Worm (Caenorhabditis elegans) whole organism, mixed stage, embryonic: ENCODE measurements around the gene nhr-31.

Source experiments
- M03D4.4 ChIP-seq: sonication (generic microtip); optimal IDR thresholded peaks from 2 replicates; lab custom pipeline; 2017; ENCODE audit warnings: mild to moderate bottlenecking, missing genetic modification characterization, missing compliant biosample characterization
- bed-3 ChIP-seq: fragments of 200-800 bp; sonication (Bioruptor generic); optimal IDR thresholded peaks from 3 replicates; lab custom pipeline; 2018; ENCODE audit warnings: mild to moderate bottlenecking, missing genetic modification characterization, moderate library complexity, missing compliant biosample characterization
- blmp-1 ChIP-seq: fragments of 150-350 bp; optimal IDR thresholded peaks from 2 replicates; lab custom pipeline; 2014; ENCODE audit warnings: missing biosample characterization, missing genetic modification characterization
- ceh-39 ChIP-seq: fragments of 150-350 bp; optimal IDR thresholded peaks from 2 replicates; lab custom pipeline; 2014; ENCODE audit warnings: missing biosample characterization, missing genetic modification characterization
- ceh-43 ChIP-seq: fragments of 200-800 bp; sonication (Bioruptor generic); optimal IDR thresholded peaks from 2 replicates; lab custom pipeline; 2018; ENCODE audit warnings: mild to moderate bottlenecking, missing genetic modification characterization, moderate library complexity, missing compliant biosample characterization
- ceh-83 ChIP-seq: fragments of 200-800 bp; sonication (Bioruptor generic); optimal IDR thresholded peaks from 2 replicates; lab custom pipeline; 2018; ENCODE audit warnings: mild to moderate bottlenecking, missing genetic modification characterization, missing compliant biosample characterization
- ces-1 ChIP-seq: fragments of 150-350 bp; optimal IDR thresholded peaks from 2 replicates; lab custom pipeline; 2014; ENCODE audit warnings: missing biosample characterization, missing genetic modification reagents, missing genetic modification characterization
- cnd-1 ChIP-seq: fragments of 200-800 bp; sonication (Bioruptor generic); optimal IDR thresholded peaks from 2 replicates; lab custom pipeline; 2018; ENCODE audit warnings: mild to moderate bottlenecking, missing genetic modification characterization, missing compliant biosample characterization
- drap-1 ChIP-seq: fragments of 200-800 bp; sonication (Bioruptor generic); optimal IDR thresholded peaks from 3 replicates; lab custom pipeline; 2018; ENCODE audit warnings: mild to moderate bottlenecking, missing genetic modification characterization, missing compliant biosample characterization
- elt-1 ChIP-seq: sonication (generic microtip); optimal IDR thresholded peaks from 2 replicates; lab custom pipeline; 2017; ENCODE audit warnings: missing genetic modification characterization, mild to moderate bottlenecking, missing compliant biosample characterization, antibody characterized with exemption, moderate library complexity, borderline replicate concordance; ENCODE audit not compliant: insufficient read depth
- elt-3 ChIP-seq: fragments of 150-350 bp; optimal IDR thresholded peaks from 2 replicates; lab custom pipeline; 2014; ENCODE audit warnings: missing biosample characterization, missing genetic modification characterization
- flh-1 ChIP-seq: fragments of 200-800 bp; sonication (Bioruptor generic); optimal IDR thresholded peaks from 2 replicates; lab custom pipeline; 2018; ENCODE audit warnings: mild to moderate bottlenecking, missing genetic modification characterization, moderate library complexity, missing compliant biosample characterization
- ham-2 ChIP-seq: fragments of 200-800 bp; sonication (Bioruptor generic); optimal IDR thresholded peaks from 2 replicates; lab custom pipeline; 2018; ENCODE audit warnings: mild to moderate bottlenecking, missing genetic modification characterization, missing compliant biosample characterization
- hlh-1 ChIP-seq: fragments of 150-350 bp; optimal IDR thresholded peaks from 2 replicates; lab custom pipeline; 2014; ENCODE audit warnings: missing biosample characterization, missing genetic modification reagents, missing genetic modification characterization
- lin-13 ChIP-seq: fragments of 150-350 bp; optimal IDR thresholded peaks from 2 replicates; lab custom pipeline; 2014; ENCODE audit warnings: missing biosample characterization, missing genetic modification characterization
- lsy-2 ChIP-seq: fragments of 150-350 bp; optimal IDR thresholded peaks from 2 replicates; lab custom pipeline; 2014; ENCODE audit warnings: missing biosample characterization, missing genetic modification characterization
- mab-5 ChIP-seq: fragments of 150-350 bp; optimal IDR thresholded peaks from 2 replicates; lab custom pipeline; 2014; ENCODE audit warnings: missing biosample characterization, missing genetic modification characterization
- mep-1 ChIP-seq: fragments of 150-350 bp; optimal IDR thresholded peaks from 2 replicates; lab custom pipeline; 2017; ENCODE audit warnings: missing biosample characterization, missing genetic modification reagents, missing genetic modification characterization, inconsistent platforms
- mls-2 ChIP-seq: sonication (generic microtip); optimal IDR thresholded peaks from 2 replicates; lab custom pipeline; 2016; ENCODE audit warnings: mild to moderate bottlenecking, missing genetic modification characterization, moderate library complexity, missing compliant biosample characterization
- nhr-12 ChIP-seq: fragments of 150-350 bp; optimal IDR thresholded peaks from 2 replicates; lab custom pipeline; 2014; ENCODE audit warnings: missing biosample characterization, missing genetic modification characterization
- nhr-2 ChIP-seq: fragments of 150-350 bp; optimal IDR thresholded peaks from 2 replicates; lab custom pipeline; 2014; ENCODE audit warnings: missing biosample characterization, missing genetic modification characterization
- nhr-237 ChIP-seq: fragments of 150-350 bp; optimal IDR thresholded peaks from 2 replicates; lab custom pipeline; 2014; ENCODE audit warnings: missing biosample characterization, missing genetic modification characterization
- nhr-28 ChIP-seq: fragments of 150-350 bp; optimal IDR thresholded peaks from 2 replicates; lab custom pipeline; 2014; ENCODE audit warnings: missing biosample characterization, missing genetic modification characterization
- nhr-76 ChIP-seq: sonication (generic microtip); optimal IDR thresholded peaks from 2 replicates; lab custom pipeline; 2017; ENCODE audit warnings: missing biosample characterization, missing genetic modification characterization
- pha-4 ChIP-seq: fragments of 150-350 bp; optimal IDR thresholded peaks from 2 replicates; lab custom pipeline; 2018; ENCODE audit warnings: missing biosample characterization, missing genetic modification reagents, missing genetic modification characterization
- sem-2 ChIP-seq: fragments of 200-800 bp; sonication (Bioruptor generic); optimal IDR thresholded peaks from 2 replicates; lab custom pipeline; 2018; ENCODE audit warnings: mild to moderate bottlenecking, missing genetic modification characterization, missing compliant biosample characterization
- snpc-4 ChIP-seq: fragments of 150-350 bp; optimal IDR thresholded peaks from 2 replicates; lab custom pipeline; 2014; ENCODE audit warnings: missing biosample characterization, missing genetic modification characterization
- sptf-1 ChIP-seq: sonication (generic microtip); optimal IDR thresholded peaks from 2 replicates; lab custom pipeline; 2017; ENCODE audit warnings: mild to moderate bottlenecking, missing genetic modification characterization, moderate library complexity, missing compliant biosample characterization
- tbx-8 ChIP-seq: fragments of 200-800 bp; sonication (Bioruptor generic); optimal IDR thresholded peaks from 2 replicates; lab custom pipeline; 2018; ENCODE audit warnings: mild to moderate bottlenecking, missing genetic modification characterization, moderate library complexity, missing compliant biosample characterization
- unc-120 ChIP-seq: sonication (generic microtip); optimal IDR thresholded peaks from 2 replicates; lab custom pipeline; 2017; ENCODE audit warnings: missing genetic modification characterization, missing compliant biosample characterization; ENCODE audit not compliant: poor library complexity, severe bottlenecking
- unc-39 ChIP-seq: fragments of 150-350 bp; optimal IDR thresholded peaks from 2 replicates; lab custom pipeline; 2014; ENCODE audit warnings: missing biosample characterization, missing genetic modification characterization
- unc-62 ChIP-seq: fragments of 150-350 bp; optimal IDR thresholded peaks from 2 replicates; lab custom pipeline; 2014; ENCODE audit warnings: missing biosample characterization, missing genetic modification reagents, missing genetic modification characterization
- ztf-11 ChIP-seq: fragments of 150-350 bp; optimal IDR thresholded peaks from 2 replicates; lab custom pipeline; 2014; ENCODE audit warnings: missing biosample characterization, missing genetic modification characterization

nhr-31 gene

DNA sequence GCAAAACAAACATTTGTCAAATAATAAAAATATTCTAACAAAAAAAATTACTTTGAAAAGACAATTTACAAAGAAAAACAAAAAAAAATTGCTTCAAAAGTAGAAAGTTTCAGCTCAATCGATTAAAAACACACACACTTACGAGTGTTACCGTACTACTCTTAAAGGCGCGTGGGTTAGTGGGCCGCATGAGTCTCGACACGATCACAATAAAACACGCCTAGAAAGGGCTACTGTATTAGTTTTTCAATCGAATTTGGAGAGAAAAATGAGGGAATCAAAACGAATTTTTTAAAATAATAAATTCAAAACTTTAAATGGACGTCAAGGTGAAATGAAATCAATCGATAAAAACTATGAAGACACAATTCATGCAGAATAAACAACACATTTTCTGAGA, 18.8 kb downstream of the nhr-31 start:
- TF ChIP-seq elt-3 (no peak), lsy-2 (tag; lab: Kevin White, UChicago) (peak; percentile 5), lin-13 (no peak), mls-2 (tag; lab: Kevin White, UChicago) (no peak), blmp-1 (no peak)

DNA sequence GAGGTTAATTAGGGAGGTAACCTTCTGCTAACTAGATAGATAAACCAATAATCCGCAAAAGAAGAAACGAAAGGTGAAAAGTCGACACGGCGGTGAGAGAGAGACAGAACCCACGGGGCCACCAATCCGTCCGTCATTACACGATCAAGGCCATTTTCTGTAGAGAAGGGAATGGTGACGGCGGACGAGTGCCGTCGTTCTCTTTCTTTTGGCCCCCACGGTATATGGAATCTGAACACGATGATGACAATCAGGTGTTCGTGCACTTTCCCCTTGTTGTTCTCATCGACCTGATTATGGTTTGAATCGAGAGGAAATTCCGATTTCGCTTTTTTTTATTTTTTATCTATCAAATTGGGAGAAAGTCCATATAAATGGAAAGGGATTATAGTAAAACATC, 19.9 kb downstream of the nhr-31 start:
- peak; percentile 47 for TF ChIP-seq ham-2 (GFP tag; lab: Kevin White, UChicago)
- TF ChIP-seq ceh-39 (tag; lab: Kevin White, UChicago) = no peak
- TF ChIP-seq lsy-2 (tag; lab: Kevin White, UChicago) = no peak
- TF ChIP-seq bed-3 = no peak
- no peak for TF ChIP-seq ces-1 (GFP tag; lab: Kevin White, UChicago)
- TF ChIP-seq flh-1 (GFP tag; lab: Kevin White, UChicago) = no peak
- no peak for TF ChIP-seq hlh-1
- TF ChIP-seq pha-4 (tag; lab: Kevin White, UChicago) = no peak
- TF ChIP-seq sptf-1 (tag; lab: Kevin White, UChicago) = no peak
- no peak for TF ChIP-seq nhr-12 (tag; lab: Kevin White, UChicago)
- TF ChIP-seq tbx-8 = no peak
- TF ChIP-seq mls-2 (tag; lab: Kevin White, UChicago) = peak; percentile 10
- TF ChIP-seq nhr-2 (tag; lab: Kevin White, UChicago) = no peak
- TF ChIP-seq ceh-43 (GFP tag; lab: Kevin White, UChicago) = no peak
- TF ChIP-seq unc-62 (GFP tag; lab: Kevin White, UChicago) = no peak
- no peak for TF ChIP-seq unc-120 (tag; lab: Kevin White, UChicago)
- TF ChIP-seq mab-5 (tag; lab: Kevin White, UChicago) = no peak
- no peak for TF ChIP-seq ztf-11 (tag; lab: Kevin White, UChicago)
- no peak for TF ChIP-seq snpc-4 (tag; lab: Kevin White, UChicago)
- no peak for TF ChIP-seq mep-1 (tag; lab: Kevin White, UChicago)
- no peak for TF ChIP-seq elt-1
- TF ChIP-seq ceh-83 (GFP tag; lab: Kevin White, UChicago) = no peak
- peak; percentile 62 for TF ChIP-seq blmp-1

DNA sequence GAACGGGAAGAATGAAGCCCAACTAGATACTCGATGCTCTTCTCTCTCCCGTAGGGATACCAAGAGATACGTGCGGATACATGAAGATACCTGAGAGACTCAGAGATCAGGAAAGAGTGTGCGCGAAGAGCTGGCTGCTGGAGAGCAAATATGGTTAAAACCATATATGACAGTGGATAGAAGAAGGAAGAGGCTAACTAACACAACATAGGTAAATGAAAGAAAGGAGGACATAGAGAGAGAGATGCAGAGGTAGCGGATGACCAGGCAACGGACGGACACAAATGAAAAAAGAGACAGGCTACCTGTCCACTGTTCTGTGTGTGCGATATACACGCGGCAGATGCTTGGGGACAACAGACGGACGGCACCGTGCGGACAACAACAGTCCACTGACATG, 21.2 kb downstream of the nhr-31 start:
- TF ChIP-seq elt-1 = no peak
- TF ChIP-seq sem-2 = no peak
- no peak for TF ChIP-seq elt-3
- no peak for TF ChIP-seq nhr-76 (tag; lab: Kevin White, UChicago)
- TF ChIP-seq pha-4 (tag; lab: Kevin White, UChicago) = no peak
- TF ChIP-seq ces-1 (GFP tag; lab: Kevin White, UChicago) = no peak
- no peak for TF ChIP-seq drap-1 (GFP tag; lab: Kevin White, UChicago)
- no peak for TF ChIP-seq mab-5 (tag; lab: Kevin White, UChicago)
- no peak for TF ChIP-seq nhr-28 (tag; lab: Kevin White, UChicago)
- TF ChIP-seq ceh-83 (GFP tag; lab: Kevin White, UChicago) = no peak
- no peak for TF ChIP-seq hlh-1
- TF ChIP-seq lsy-2 (tag; lab: Kevin White, UChicago) = no peak
- TF ChIP-seq ceh-43 (GFP tag; lab: Kevin White, UChicago) = no peak
- TF ChIP-seq lin-13 = no peak
- no peak for TF ChIP-seq bed-3
- TF ChIP-seq cnd-1 (tag; lab: Kevin White, UChicago) = peak; percentile 17
- no peak for TF ChIP-seq snpc-4 (tag; lab: Kevin White, UChicago)
- no peak for TF ChIP-seq nhr-237 (tag; lab: Kevin White, UChicago)
- peak; percentile 0 for TF ChIP-seq mls-2 (tag; lab: Kevin White, UChicago)
- TF ChIP-seq tbx-8 = no peak
- TF ChIP-seq ham-2 (GFP tag; lab: Kevin White, UChicago) = peak; percentile 63
- TF ChIP-seq nhr-12 (tag; lab: Kevin White, UChicago) = no peak
- TF ChIP-seq unc-39 = no peak
- TF ChIP-seq nhr-2 (tag; lab: Kevin White, UChicago) = peak; percentile 98
- TF ChIP-seq flh-1 (GFP tag; lab: Kevin White, UChicago) = no peak
- TF ChIP-seq ceh-39 (tag; lab: Kevin White, UChicago) = no peak
- no peak for TF ChIP-seq sptf-1 (tag; lab: Kevin White, UChicago)
- no peak for TF ChIP-seq ztf-11 (tag; lab: Kevin White, UChicago)
- TF ChIP-seq M03D4.4 = no peak
- no peak for TF ChIP-seq mep-1 (tag; lab: Kevin White, UChicago)

ce11 chrIV:8007549-8007948, 21.8 kb downstream of the nhr-31 start:
- TF ChIP-seq blmp-1 (no peak), ceh-39 (tag; lab: Kevin White, UChicago) (no peak), ces-1 (GFP tag; lab: Kevin White, UChicago) (no peak), nhr-12 (tag; lab: Kevin White, UChicago) (no peak), flh-1 (GFP tag; lab: Kevin White, UChicago) (no peak), lin-13 (no peak), mep-1 (tag; lab: Kevin White, UChicago) (no peak), mls-2 (tag; lab: Kevin White, UChicago) (no peak), nhr-76 (tag; lab: Kevin White, UChicago) (no peak), cnd-1 (tag; lab: Kevin White, UChicago) (no peak), pha-4 (tag; lab: Kevin White, UChicago) (no peak), sem-2 (no peak), tbx-8 (no peak), bed-3 (no peak), elt-1 (no peak), mab-5 (tag; lab: Kevin White, UChicago) (no peak), nhr-28 (tag; lab: Kevin White, UChicago) (no peak), ceh-83 (GFP tag; lab: Kevin White, UChicago) (no peak), unc-120 (tag; lab: Kevin White, UChicago) (no peak), nhr-2 (tag; lab: Kevin White, UChicago) (no peak)
